Fruit fly (Drosophila melanogaster): ENCODE measurements around the gene aux.
"Not testable (repeated sequence)": the region's sequence is repeated elsewhere in the genome, so short reads cannot be mapped to it uniquely, and the experiment has no call there.

Gene aux

DNA sequence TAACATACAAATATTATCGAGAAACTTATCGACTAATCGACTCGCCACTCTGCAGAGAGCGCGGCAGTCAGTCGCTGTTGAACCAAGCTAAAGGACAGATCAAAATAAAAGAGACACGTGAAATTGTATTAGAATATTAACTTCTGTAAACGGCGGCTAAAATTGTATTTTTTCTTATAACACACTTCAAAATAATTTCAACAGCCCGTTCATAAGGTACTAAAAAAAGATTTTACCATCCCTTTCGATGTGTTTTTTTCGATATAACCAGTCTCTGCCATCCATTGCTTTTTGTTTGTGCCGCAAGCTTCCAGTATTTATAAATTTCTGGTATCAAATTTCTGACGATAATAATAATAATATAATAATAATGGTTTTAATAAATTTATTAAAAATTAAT lies at the start of gene aux:
Gene aux, plus strand, starts transcription at position 301 of the 400 bp plus-strand sequence.
- TF ChIP-seq psq, insv, Myc (optimal IDR thresholded peaks at IDR 0.05): not testable (repeated sequence)

DNA sequence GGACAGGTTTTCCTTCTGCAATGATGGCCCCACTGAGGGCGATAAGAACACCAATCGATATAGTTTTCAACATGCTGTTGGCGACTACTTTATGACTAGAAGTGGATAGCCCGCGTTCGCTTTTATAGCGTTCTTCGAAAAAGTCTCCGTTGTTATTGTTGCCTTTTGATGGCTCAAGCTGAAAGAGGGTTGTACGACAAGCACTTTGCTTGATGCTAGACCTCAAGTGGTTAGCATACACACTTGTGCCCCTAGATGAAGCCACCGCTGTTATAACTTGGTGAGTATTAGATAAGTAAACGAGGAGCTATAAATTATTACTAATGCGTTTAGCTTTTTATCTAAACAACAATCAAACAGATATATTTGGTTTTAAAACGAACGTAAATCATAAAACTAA lies 49.4 kb upstream of the aux start, which contains the start of gene CG40198:
Gene CG40198, minus strand, starts transcription at position 101 of the 400 bp plus-strand sequence.
- TF ChIP-seq Myc (optimal IDR thresholded peaks at IDR 0.05): no peak
- TF ChIP-seq psq (optimal IDR thresholded peaks at IDR 0.05): no peak
- no peak for TF ChIP-seq ttk (optimal IDR thresholded peaks at IDR 0.05)
- no peak for TF ChIP-seq h (optimal IDR thresholded peaks at IDR 0.05)
- TF ChIP-seq insv (optimal IDR thresholded peaks at IDR 0.05): no peak
- no peak for TF ChIP-seq Sin3A (optimal IDR thresholded peaks at IDR 0.05)

DNA sequence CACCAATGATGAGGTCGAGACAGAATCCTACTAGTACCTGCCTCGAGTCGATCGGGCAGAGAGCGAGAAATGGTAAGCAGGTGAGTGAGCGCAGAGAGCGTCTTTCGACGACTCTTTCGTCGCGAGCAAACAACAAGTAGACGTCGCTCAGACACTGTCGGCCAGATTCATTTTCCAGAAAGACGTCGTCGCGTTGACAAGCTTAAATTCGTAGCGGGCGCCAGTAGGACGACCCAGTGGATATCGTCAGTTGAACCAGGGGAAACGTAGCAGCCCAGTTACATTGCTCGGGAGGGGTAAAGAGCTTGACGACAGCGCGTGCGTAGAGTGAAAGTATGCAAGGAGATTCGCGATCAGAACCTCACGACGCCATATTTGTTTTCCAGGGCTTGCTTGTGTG lies 37.1 kb upstream of the aux start, which contains the start of gene CG12581:
Gene CG12581, plus strand, starts transcription at position 163 of the 400 bp plus-strand sequence.
- TF ChIP-seq ttk (optimal IDR thresholded peaks at IDR 0.05) (no peak), h (optimal IDR thresholded peaks at IDR 0.05) (no peak), insv (optimal IDR thresholded peaks at IDR 0.05) (no peak), Sin3A (optimal IDR thresholded peaks at IDR 0.05) (no peak), psq (optimal IDR thresholded peaks at IDR 0.05) (no peak), Myc (optimal IDR thresholded peaks at IDR 0.05) (no peak)

DNA sequence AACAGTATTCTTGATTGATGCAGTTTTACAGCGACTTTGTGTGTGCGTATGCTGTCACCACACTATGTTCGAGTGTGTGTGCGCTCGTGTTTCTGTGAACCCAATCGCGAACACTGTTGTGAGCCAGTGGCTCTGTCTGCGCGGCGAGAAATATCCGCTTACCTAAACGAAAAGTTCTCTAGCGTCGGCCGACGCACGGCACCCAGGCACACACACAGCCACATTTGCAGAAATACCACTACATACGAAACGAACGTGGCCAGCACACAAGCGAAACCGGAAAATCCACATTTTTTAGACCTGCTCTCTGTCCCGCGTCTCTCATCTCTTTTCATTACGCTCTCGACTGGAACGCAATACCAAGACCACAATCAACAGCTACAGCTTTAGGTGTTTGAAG lies 36.6 kb upstream of the aux start:
- TF ChIP-seq Sin3A (optimal IDR thresholded peaks at IDR 0.05): no peak

DNA sequence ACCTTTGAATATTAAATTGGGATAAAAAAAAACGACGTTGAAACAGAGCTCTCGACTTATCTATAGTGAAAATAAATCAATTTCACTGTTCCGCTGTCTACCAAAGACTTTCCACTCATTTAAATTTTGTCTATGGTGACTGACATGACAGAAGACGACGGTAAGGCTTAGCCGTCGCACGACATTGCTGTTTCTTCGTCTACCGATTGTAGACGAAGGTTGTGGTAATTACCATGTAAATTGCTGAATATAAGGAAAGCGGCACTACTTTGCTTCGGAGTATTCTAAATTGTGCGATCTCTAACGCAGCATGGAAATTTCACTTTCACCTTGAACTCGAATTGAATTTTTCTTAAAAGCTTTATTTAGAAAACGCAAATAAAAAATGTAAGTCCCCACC lies 34.9 kb upstream of the aux start:
- TF ChIP-seq insv (optimal IDR thresholded peaks at IDR 0.05): no peak
- no peak for TF ChIP-seq ttk (optimal IDR thresholded peaks at IDR 0.05)
- no peak for TF ChIP-seq psq (optimal IDR thresholded peaks at IDR 0.05)
- no peak for TF ChIP-seq Sin3A (optimal IDR thresholded peaks at IDR 0.05)
- no peak for TF ChIP-seq h (optimal IDR thresholded peaks at IDR 0.05)
- TF ChIP-seq Myc (optimal IDR thresholded peaks at IDR 0.05): no peak

dm6 chr3R:4178750-4179485 lies 32.7 kb upstream of the aux start:
- TF ChIP-seq ttk (optimal IDR thresholded peaks at IDR 0.05) (no peak), psq (optimal IDR thresholded peaks at IDR 0.05) (no peak), Sin3A (optimal IDR thresholded peaks at IDR 0.05) (no peak), insv (optimal IDR thresholded peaks at IDR 0.05) (no peak)

DNA sequence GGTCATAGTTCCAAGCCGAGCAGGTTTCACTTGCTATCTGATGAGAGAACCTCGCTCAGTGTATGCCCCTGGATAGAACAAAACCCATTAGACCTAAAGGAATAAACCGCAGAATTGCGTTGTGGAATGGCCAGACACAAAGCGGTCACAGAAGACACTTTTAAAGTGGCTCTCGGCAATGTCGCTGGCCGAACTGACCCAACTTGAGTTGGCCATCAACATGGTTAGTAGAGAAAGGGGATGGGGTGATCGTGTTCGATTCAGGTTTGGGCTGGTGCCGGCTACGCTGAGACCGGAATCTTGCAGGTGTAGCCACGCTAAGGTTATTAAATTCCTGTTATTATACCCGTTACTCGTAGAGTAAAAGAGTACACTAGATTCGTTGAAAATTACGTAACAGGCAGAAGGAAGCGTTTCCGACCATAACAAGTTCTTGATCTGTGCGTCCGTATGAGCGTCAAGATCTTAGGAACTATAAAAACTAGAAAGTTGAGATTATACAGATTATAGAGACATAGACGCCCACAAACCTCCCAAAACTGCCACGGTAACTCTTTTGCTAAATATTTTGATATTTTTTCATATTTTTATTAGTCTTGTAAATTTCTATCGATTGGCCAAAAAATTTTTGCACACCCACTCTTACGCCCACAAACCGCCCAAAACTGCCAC lies 30.9 kb upstream of the aux start:
- TF ChIP-seq Sin3A (optimal IDR thresholded peaks at IDR 0.05) (no peak), Myc (optimal IDR thresholded peaks at IDR 0.05) (no peak), insv (optimal IDR thresholded peaks at IDR 0.05) (no peak)

DNA sequence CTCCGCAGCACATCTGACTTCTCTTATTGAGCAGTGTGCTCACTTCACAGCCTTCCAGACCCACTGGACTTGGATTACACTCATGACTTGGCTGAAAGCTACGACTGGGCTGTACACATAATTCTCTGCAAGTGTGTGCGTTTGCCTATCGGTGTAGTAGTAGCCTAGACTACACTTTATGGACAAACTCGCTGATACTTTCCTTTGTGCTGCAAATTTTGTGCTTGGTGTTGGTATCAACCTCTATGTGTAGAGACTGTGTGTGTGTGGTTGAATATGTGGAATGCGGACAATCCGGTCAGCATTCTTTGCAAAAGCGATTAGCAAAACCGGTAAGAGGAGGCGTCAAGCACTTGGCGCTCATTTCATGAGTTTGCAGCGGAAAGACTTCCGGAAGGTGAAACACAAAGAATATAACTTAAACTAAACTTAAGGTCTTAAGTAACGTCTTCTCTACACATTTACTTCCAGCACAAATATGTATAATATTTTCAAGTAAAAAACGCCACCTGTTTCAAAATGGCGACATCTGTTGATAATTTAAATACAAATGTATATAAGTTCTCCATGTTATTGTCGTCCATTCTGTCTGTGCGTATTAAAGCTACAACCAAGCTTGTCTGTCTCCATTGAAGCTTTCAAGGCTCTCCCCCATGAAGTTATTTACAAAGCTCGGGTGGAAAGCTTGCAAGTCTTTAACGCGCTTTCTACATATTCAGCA lies 24.6 kb upstream of the aux start:
- TF ChIP-seq Myc (optimal IDR thresholded peaks at IDR 0.05): no peak

DNA sequence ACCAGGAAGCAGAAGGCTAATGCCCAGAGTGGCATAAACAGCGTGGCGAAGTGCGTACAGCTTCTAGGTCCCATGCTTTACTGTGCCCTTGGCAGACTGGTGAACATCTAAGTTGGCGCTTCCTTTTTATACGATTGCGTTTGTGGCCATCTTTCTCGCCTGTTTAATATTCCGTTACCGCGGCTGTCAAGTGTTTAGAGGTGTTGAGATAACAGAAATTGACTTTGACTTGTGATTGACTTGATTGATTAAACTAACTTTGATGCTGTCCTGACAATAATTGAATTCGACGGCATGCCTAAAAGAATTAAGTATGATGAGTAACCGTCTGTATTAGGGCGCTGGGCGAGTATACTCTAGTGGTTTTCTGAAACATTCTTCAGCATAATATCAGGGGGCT lies 21.4 kb upstream of the aux start, which contains the start of gene Dsk:
Gene Dsk, minus strand, starts transcription at position 101 of the 400 bp plus-strand sequence.
- no peak for TF ChIP-seq insv (optimal IDR thresholded peaks at IDR 0.05)
- no peak for TF ChIP-seq Sin3A (optimal IDR thresholded peaks at IDR 0.05)
- TF ChIP-seq ttk (optimal IDR thresholded peaks at IDR 0.05): no peak
- no peak for TF ChIP-seq h (optimal IDR thresholded peaks at IDR 0.05)
- TF ChIP-seq psq (optimal IDR thresholded peaks at IDR 0.05): no peak
- TF ChIP-seq Myc (optimal IDR thresholded peaks at IDR 0.05): no peak

DNA sequence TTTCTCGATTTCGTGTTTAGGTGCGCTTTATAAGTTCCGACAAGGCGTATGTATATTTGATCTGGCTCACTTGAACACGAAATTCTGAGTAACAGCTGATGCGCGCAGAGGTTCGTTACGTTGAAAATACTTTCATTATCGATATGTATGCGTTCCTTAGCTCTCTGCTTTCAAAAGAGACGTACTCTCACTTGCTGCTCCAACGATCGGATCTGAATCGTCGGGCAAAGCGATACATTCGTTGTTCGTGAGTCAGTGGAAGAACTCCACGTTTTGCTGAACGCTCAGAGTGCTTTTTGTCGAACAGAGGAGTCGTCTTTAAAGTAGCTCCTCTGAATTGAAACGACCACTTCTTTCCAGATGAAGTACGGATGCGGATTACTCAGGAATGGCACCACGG lies 14.5 kb upstream of the aux start, which contains the start of gene beta-Man:
Gene beta-Man, plus strand, starts transcription at position 152 of the 400 bp plus-strand sequence.
- no peak for TF ChIP-seq Sin3A (optimal IDR thresholded peaks at IDR 0.05)
- no peak for TF ChIP-seq h (optimal IDR thresholded peaks at IDR 0.05)
- TF ChIP-seq psq (optimal IDR thresholded peaks at IDR 0.05): no peak
- TF ChIP-seq ttk (optimal IDR thresholded peaks at IDR 0.05): no peak
- no peak for TF ChIP-seq insv (optimal IDR thresholded peaks at IDR 0.05)
- no peak for TF ChIP-seq Myc (optimal IDR thresholded peaks at IDR 0.05)

DNA sequence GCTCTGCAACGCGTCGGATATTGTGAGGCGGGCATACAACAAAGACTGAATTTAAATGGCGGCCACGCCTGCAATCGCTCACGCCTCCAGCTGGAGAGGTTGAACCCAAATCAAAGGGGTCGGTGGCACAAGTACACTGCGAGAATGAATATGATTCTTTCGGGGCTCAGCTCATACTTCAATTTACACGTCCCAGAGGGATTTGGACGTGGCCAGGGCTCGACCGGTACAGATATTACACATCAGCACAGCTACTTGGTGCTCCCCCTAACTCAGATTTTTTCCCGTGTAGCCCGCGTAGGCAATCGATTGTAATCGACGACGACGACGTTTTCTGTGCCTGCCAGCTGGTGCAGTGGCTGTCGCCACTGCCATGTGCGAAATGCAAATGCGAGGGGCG lies 2.5 kb downstream of the aux start:
- no peak for TF ChIP-seq h (optimal IDR thresholded peaks at IDR 0.05)
- TF ChIP-seq ttk (optimal IDR thresholded peaks at IDR 0.05): no peak
- no peak for TF ChIP-seq Sin3A (optimal IDR thresholded peaks at IDR 0.05)
- no peak for TF ChIP-seq Myc (optimal IDR thresholded peaks at IDR 0.05)
- no peak for TF ChIP-seq insv (optimal IDR thresholded peaks at IDR 0.05)
- no peak for TF ChIP-seq psq (optimal IDR thresholded peaks at IDR 0.05)

DNA sequence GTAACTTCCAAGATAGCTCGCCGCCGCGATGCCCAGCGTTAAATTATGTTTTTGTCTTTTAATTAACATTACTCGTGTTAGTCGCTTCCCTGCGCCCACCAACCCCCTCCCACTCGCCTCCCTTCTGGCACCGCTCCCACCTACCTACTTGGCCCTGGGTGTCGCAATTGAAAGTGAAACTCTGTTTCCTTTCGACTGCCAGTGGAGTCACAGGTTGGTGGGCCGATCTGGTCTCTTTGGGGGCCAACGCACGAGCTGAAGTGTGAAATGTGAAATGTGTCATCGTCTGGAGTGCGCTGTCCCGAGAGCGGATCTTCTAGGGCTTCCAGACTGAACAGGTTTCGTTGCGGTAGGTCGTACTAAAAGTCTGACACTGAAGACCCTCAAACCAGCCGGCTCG lies 3.0 kb downstream of the aux start:
- TF ChIP-seq ttk (optimal IDR thresholded peaks at IDR 0.05) (no peak), psq (optimal IDR thresholded peaks at IDR 0.05) (no peak), insv (optimal IDR thresholded peaks at IDR 0.05) (no peak), Myc (optimal IDR thresholded peaks at IDR 0.05) (no peak), h (optimal IDR thresholded peaks at IDR 0.05) (no peak)
